Worm (Caenorhabditis elegans) whole organism, L2 larva: ENCODE data around the gene snx-1.

ENCODE experiments used
- C34F6.9 ChIP-seq: fragments of 150-350 bp; optimal IDR thresholded peaks from 2 replicates; lab custom pipeline; 2014; ENCODE audit warnings: missing biosample characterization, missing genetic modification characterization
- R02D3.7 ChIP-seq: fragments of 150-350 bp; optimal IDR thresholded peaks from 2 replicates; lab custom pipeline; 2014; ENCODE audit warnings: missing biosample characterization, missing genetic modification characterization
- Y55F3AM.14 ChIP-seq: fragments of 200-800 bp; sonication (Bioruptor generic); optimal IDR thresholded peaks from 2 replicates; lab custom pipeline; 2018; ENCODE audit warnings: mild to moderate bottlenecking, missing genetic modification characterization, missing compliant biosample characterization
- ZK546.5 ChIP-seq: sonication (generic microtip); optimal IDR thresholded peaks from 2 replicates; lab custom pipeline; 2017; ENCODE audit warnings: missing biosample characterization, missing genetic modification characterization
- alr-1 ChIP-seq: fragments of 150-350 bp; optimal IDR thresholded peaks from 2 replicates; lab custom pipeline; 2014; ENCODE audit warnings: missing biosample characterization, missing genetic modification characterization
- aly-2 ChIP-seq: fragments of 150-350 bp; optimal IDR thresholded peaks from 2 replicates; lab custom pipeline; 2014; ENCODE audit warnings: missing biosample characterization, missing genetic modification characterization
- blmp-1 ChIP-seq: sonication (generic microtip); optimal IDR thresholded peaks from 2 replicates; lab custom pipeline; 2017; ENCODE audit warnings: missing genetic modification characterization, mild to moderate bottlenecking, missing compliant biosample characterization, antibody characterized with exemption, moderate library complexity; ENCODE audit not compliant: insufficient read depth
- ceh-16 ChIP-seq: fragments of 150-350 bp; optimal IDR thresholded peaks from 2 replicates; lab custom pipeline; 2014; ENCODE audit warnings: missing biosample characterization, missing genetic modification characterization
- ceh-82 ChIP-seq: fragments of 150-350 bp; optimal IDR thresholded peaks from 2 replicates; lab custom pipeline; 2014; ENCODE audit warnings: missing biosample characterization, missing genetic modification characterization
- crh-2 ChIP-seq: sonication (generic microtip); optimal IDR thresholded peaks from 2 replicates; lab custom pipeline; 2017; ENCODE audit warnings: missing biosample characterization, missing genetic modification characterization
- dmd-4 ChIP-seq: sonication (generic microtip); optimal IDR thresholded peaks from 2 replicates; lab custom pipeline; 2017; ENCODE audit warnings: missing biosample characterization, missing genetic modification characterization
- elt-1 ChIP-seq: fragments of 150-350 bp; optimal IDR thresholded peaks from 2 replicates; lab custom pipeline; 2014; ENCODE audit warnings: missing biosample characterization, missing genetic modification characterization
- elt-3 ChIP-seq: sonication (generic microtip); optimal IDR thresholded peaks from 2 replicates; lab custom pipeline; 2017; ENCODE audit warnings: missing biosample characterization, missing genetic modification characterization
- fos-1 ChIP-seq: fragments of 150-350 bp; optimal IDR thresholded peaks from 2 replicates; lab custom pipeline; 2014; ENCODE audit warnings: missing biosample characterization, missing genetic modification characterization
- gmeb-1 ChIP-seq: fragments of 150-350 bp; optimal IDR thresholded peaks from 2 replicates; lab custom pipeline; 2014; ENCODE audit warnings: missing biosample characterization, missing genetic modification characterization
- lin-13 ChIP-seq: fragments of 150-350 bp; optimal IDR thresholded peaks from 2 replicates; lab custom pipeline; 2014; ENCODE audit warnings: missing biosample characterization, missing genetic modification reagents, missing genetic modification characterization
- lin-39 ChIP-seq: fragments of 150-350 bp; optimal IDR thresholded peaks from 2 replicates; lab custom pipeline; 2014; ENCODE audit warnings: missing biosample characterization, missing genetic modification reagents, missing genetic modification characterization
- lsy-2 ChIP-seq, 2 experiments: fragments of 150-350 bp in 1 of 2; sonication (generic microtip) in 1 of 2; optimal IDR thresholded peaks; 2 replicates each; lab custom pipeline; 2014 to 2017; ENCODE audit warnings: missing biosample characterization in 2 of 2, missing genetic modification characterization in 2 of 2
- mab-5 ChIP-seq: fragments of 150-350 bp; optimal IDR thresholded peaks from 2 replicates; lab custom pipeline; 2014; ENCODE audit warnings: missing biosample characterization, missing genetic modification characterization
- mbf-1 ChIP-seq: sonication (generic microtip); optimal IDR thresholded peaks from 2 replicates; lab custom pipeline; 2017; ENCODE audit warnings: missing biosample characterization, missing genetic modification characterization
- mdl-1 ChIP-seq, 2 experiments: fragments of 150-350 bp in 1 of 2; sonication (generic microtip) in 1 of 2; optimal IDR thresholded peaks; 2 replicates each; lab custom pipeline; 2017; ENCODE audit warnings: missing biosample characterization in 2 of 2, missing genetic modification characterization in 2 of 2
- nhr-10 ChIP-seq: sonication (generic microtip); optimal IDR thresholded peaks from 2 replicates; lab custom pipeline; 2017; ENCODE audit warnings: missing biosample characterization, missing genetic modification characterization
- nhr-11 ChIP-seq: fragments of 150-350 bp; optimal IDR thresholded peaks from 2 replicates; lab custom pipeline; 2014; ENCODE audit warnings: missing biosample characterization, missing genetic modification characterization
- nhr-12 ChIP-seq: fragments of 150-350 bp; optimal IDR thresholded peaks from 2 replicates; lab custom pipeline; 2014; ENCODE audit warnings: missing biosample characterization, missing genetic modification characterization
- nhr-21 ChIP-seq: fragments of 150-350 bp; optimal IDR thresholded peaks from 2 replicates; lab custom pipeline; 2014; ENCODE audit warnings: missing biosample characterization, missing genetic modification characterization
- nhr-237 ChIP-seq: fragments of 150-350 bp; optimal IDR thresholded peaks from 2 replicates; lab custom pipeline; 2014; ENCODE audit warnings: missing biosample characterization, missing genetic modification characterization
- nhr-25 ChIP-seq: fragments of 150-350 bp; sonication (generic microtip); optimal IDR thresholded peaks from 3 replicates; lab custom pipeline; 2014; ENCODE audit warnings: missing biosample characterization, missing genetic modification characterization
- nhr-77 ChIP-seq: fragments of 150-350 bp; optimal IDR thresholded peaks from 2 replicates; lab custom pipeline; 2014; ENCODE audit warnings: missing biosample characterization, missing genetic modification characterization
- peb-1 ChIP-seq: fragments of 150-350 bp; optimal IDR thresholded peaks from 2 replicates; lab custom pipeline; 2014; ENCODE audit warnings: missing biosample characterization, missing genetic modification characterization
- sem-4 ChIP-seq: fragments of 150-350 bp; optimal IDR thresholded peaks from 2 replicates; lab custom pipeline; 2014; ENCODE audit warnings: missing biosample characterization, missing genetic modification reagents, missing genetic modification characterization
- skn-1 ChIP-seq: sonication (generic microtip); optimal IDR thresholded peaks from 2 replicates; lab custom pipeline; 2017; ENCODE audit warnings: missing biosample characterization, missing genetic modification characterization
- sma-9 ChIP-seq, 2 experiments: fragments of 150-350 bp in 1 of 2; sonication (generic microtip) in 1 of 2; optimal IDR thresholded peaks; 2 replicates each; lab custom pipeline; 2014 to 2016; ENCODE audit warnings: missing genetic modification characterization in 2 of 2, mild to moderate bottlenecking in 1 of 2, missing biosample characterization in 1 of 2, missing compliant biosample characterization in 1 of 2, missing genetic modification reagents in 1 of 2, moderate library complexity in 1 of 2
- snpc-4 ChIP-seq: fragments of 150-350 bp; optimal IDR thresholded peaks from 2 replicates; lab custom pipeline; 2014; ENCODE audit warnings: missing biosample characterization, missing genetic modification characterization
- unc-39 ChIP-seq: fragments of 150-350 bp; optimal IDR thresholded peaks from 2 replicates; lab custom pipeline; 2014; ENCODE audit warnings: missing biosample characterization, missing genetic modification characterization
- unc-55 ChIP-seq: fragments of 150-350 bp; sonication (generic microtip); optimal IDR thresholded peaks from 3 replicates; lab custom pipeline; 2014; ENCODE audit warnings: missing biosample characterization, missing genetic modification reagents, missing genetic modification characterization
- unc-62 ChIP-seq: fragments of 150-350 bp; optimal IDR thresholded peaks from 2 replicates; lab custom pipeline; 2014; ENCODE audit warnings: missing biosample characterization, missing genetic modification reagents, missing genetic modification characterization
- zag-1 ChIP-seq: fragments of 150-350 bp; optimal IDR thresholded peaks from 2 replicates; lab custom pipeline; 2014; ENCODE audit warnings: missing biosample characterization, missing genetic modification characterization
- ztf-1 ChIP-seq: fragments of 200-800 bp; sonication (Bioruptor generic); conservative IDR thresholded peaks from 2 replicates; pipeline ENCODE4 v1.3.6; 2022; ENCODE audit warnings: missing genetic modification characterization, missing compliant biosample characterization
- ztf-4 ChIP-seq: fragments of 150-350 bp; optimal IDR thresholded peaks from 2 replicates; lab custom pipeline; 2014; ENCODE audit warnings: missing biosample characterization, missing genetic modification characterization

Gene snx-1

ce11 chrX:1123471-1123870 is 5.3 kb upstream of the snx-1 start:
- TF ChIP-seq ztf-1 (GFP tag; lab: Robert Waterston, UW) = no peak
- peak; percentile 47 for TF ChIP-seq nhr-25 (tag; lab: Kevin White, UChicago)

DNA sequence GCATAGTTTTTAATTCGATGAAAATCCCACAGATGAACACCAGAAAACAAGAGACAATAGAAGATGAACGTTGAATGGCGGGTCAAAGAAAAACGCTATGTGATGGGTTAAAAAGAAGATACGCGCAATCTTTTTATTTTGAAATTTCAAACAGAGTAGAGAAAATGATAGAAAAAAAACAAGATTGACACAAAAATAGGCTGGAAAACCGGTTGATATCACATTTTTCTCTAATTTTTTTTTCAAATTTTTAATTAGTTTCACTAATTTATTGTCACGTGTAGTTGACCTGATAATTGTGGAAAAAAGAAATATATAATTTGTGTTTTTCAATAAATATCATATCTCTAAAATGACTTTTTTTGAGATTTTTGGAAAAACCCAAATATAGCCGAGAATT is 4.6 kb upstream of the snx-1 start, which contains the start of gene C05D9.9:
Gene C05D9.9, minus strand, starts transcription at position 101 of the 400 bp plus-strand sequence.
- TF ChIP-seq nhr-25 (tag; lab: Kevin White, UChicago) (peak; percentile 36), nhr-237 (tag; lab: Kevin White, UChicago) (no peak), blmp-1 (peak; percentile 45), alr-1 (tag; lab: Kevin White, UChicago) (no peak), fos-1 (tag; lab: Kevin White, UChicago) (no peak)

- peak; percentile 11 for TF ChIP-seq sma-9 (GFP tag; optimal IDR thresholded peaks at IDR 0.05; lab: Kevin White, UChicago)
- no peak for TF ChIP-seq sma-9 (tag; optimal IDR thresholded peaks at IDR 0.05; lab: Kevin White, UChicago)
- no peak for TF ChIP-seq sem-4 (tag; lab: Kevin White, UChicago)
- no peak for TF ChIP-seq lsy-2 (tag; optimal IDR thresholded peaks at IDR 0.05; lab: Kevin White, UChicago)
- TF ChIP-seq crh-2 = peak; percentile 12
- peak; percentile 50 for TF ChIP-seq fos-1 (tag; lab: Kevin White, UChicago)
- no peak for TF ChIP-seq C34F6.9 (tag; lab: Kevin White, UChicago)
- TF ChIP-seq mdl-1 (tag; optimal IDR thresholded peaks at IDR 0.05; lab: Kevin White, UChicago) = no peak
- no peak for TF ChIP-seq peb-1 (tag; lab: Kevin White, UChicago)
- TF ChIP-seq lin-39 (tag; lab: Kevin White, UChicago) = no peak
- no peak for TF ChIP-seq Y55F3AM.14 (GFP tag; lab: Kevin White, UChicago)
- TF ChIP-seq zag-1 (tag; lab: Kevin White, UChicago) = no peak
Observed at ce11 chrX:1125426-1125825, 3.4 kb upstream of the snx-1 start, which contains the start of gene lmp-2. lmp-2 (plus strand) TSS chrX:1125615.

- no peak for TF ChIP-seq elt-3 (tag; lab: Kevin White, UChicago)
- TF ChIP-seq nhr-25 (tag; lab: Kevin White, UChicago) = no peak
- no peak for TF ChIP-seq dmd-4
- TF ChIP-seq zag-1 (tag; lab: Kevin White, UChicago) = no peak
Observed at ce11 chrX:1126207-1126606, 2.6 kb upstream of the snx-1 start.

ce11 chrX:1141617-1142016 is 12.8 kb downstream of the snx-1 start:
- TF ChIP-seq elt-1 (tag; lab: Kevin White, UChicago) (no peak), snpc-4 (tag; lab: Kevin White, UChicago) (no peak), aly-2 (tag; lab: Kevin White, UChicago) (no peak), blmp-1 (no peak), ceh-82 (tag; lab: Kevin White, UChicago) (no peak), nhr-12 (tag; lab: Kevin White, UChicago) (no peak), unc-39 (tag; lab: Kevin White, UChicago) (no peak), zag-1 (tag; lab: Kevin White, UChicago) (no peak), sem-4 (tag; lab: Kevin White, UChicago) (no peak), ceh-16 (tag; lab: Kevin White, UChicago) (no peak), lin-39 (tag; lab: Kevin White, UChicago) (no peak), nhr-21 (tag; lab: Kevin White, UChicago) (no peak), mbf-1 (no peak)

DNA sequence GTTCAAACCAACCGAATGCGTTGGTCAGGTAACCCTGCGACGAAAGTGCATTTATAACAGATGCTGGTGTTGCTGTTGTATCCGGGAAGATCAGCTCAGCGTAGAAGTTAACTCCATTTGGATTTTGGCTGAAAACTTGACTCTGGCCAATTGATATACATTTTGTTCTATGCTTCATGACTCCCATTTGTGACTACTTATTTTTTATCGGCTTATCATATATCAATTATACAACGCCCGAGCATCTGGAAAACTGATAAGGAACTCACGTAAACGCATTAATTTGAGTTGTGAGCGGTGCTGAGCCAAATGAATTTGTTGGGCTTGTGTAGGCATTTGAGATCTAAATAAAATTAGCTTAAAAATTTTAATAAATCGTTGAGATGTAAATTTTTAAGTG is 18.6 kb downstream of the snx-1 start:
- peak; percentile 40 for TF ChIP-seq fos-1 (tag; lab: Kevin White, UChicago)
- TF ChIP-seq C34F6.9 (tag; lab: Kevin White, UChicago) = no peak
- TF ChIP-seq, all 48 proteins: peak for 1

DNA sequence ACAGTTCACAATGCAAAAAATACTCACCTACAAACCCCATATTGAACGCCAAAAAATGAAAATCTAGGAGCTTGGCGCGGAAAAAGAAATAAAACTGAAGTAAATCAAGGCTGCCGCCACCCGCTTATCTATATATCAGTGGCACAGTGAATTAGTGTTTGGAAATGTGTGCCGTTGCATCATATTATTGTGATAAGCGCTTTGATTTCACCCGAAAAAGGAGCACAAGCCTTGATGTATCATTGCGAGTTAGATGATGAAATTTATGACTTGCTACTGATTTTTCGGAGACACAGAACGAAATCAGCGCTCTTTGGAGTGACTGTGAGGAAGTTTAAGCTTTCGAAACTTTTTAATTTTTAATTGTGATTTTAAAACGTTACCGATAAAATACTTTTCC is 19.7 kb downstream of the snx-1 start, which contains the start of the genes R193.2 and R193.6:
Gene R193.2, minus strand, starts transcription at position 148 of the 400 bp plus-strand sequence.
Gene R193.6, plus strand, starts transcription at position 350 of the 400 bp plus-strand sequence.
- TF ChIP-seq ZK546.5 (tag; lab: Kevin White, UChicago) (no peak), fos-1 (tag; lab: Kevin White, UChicago) (peak; percentile 97), R02D3.7 (tag; lab: Kevin White, UChicago) (no peak), sma-9 (GFP tag; optimal IDR thresholded peaks at IDR 0.05; lab: Kevin White, UChicago) (peak; percentile 18), sma-9 (tag; optimal IDR thresholded peaks at IDR 0.05; lab: Kevin White, UChicago) (no peak), alr-1 (tag; lab: Kevin White, UChicago) (no peak), unc-39 (tag; lab: Kevin White, UChicago) (no peak), ceh-16 (tag; lab: Kevin White, UChicago) (no peak), unc-55 (no peak), nhr-10 (no peak), nhr-11 (tag; lab: Kevin White, UChicago) (no peak), mdl-1 (tag; optimal IDR thresholded peaks at IDR 0.05; lab: Kevin White, UChicago) (no peak), nhr-77 (tag; lab: Kevin White, UChicago) (no peak), lin-39 (tag; lab: Kevin White, UChicago) (no peak), skn-1 (no peak), mbf-1 (no peak), mab-5 (tag; lab: Kevin White, UChicago) (no peak), ztf-4 (tag; lab: Kevin White, UChicago) (no peak), snpc-4 (tag; lab: Kevin White, UChicago) (no peak), elt-3 (tag; lab: Kevin White, UChicago) (no peak), unc-62 (GFP tag; lab: Kevin White, UChicago) (no peak), gmeb-1 (tag; lab: Kevin White, UChicago) (peak; percentile 16), C34F6.9 (tag; lab: Kevin White, UChicago) (no peak), lin-13 (GFP tag; lab: Kevin White, UChicago) (no peak)
